Worm (Caenorhabditis elegans) whole organism, mixed stage, embryonic: ENCODE results near the gene bath-47.

Experiments
- blmp-1 ChIP-seq: fragments of 150-350 bp; optimal IDR thresholded peaks from 2 replicates; lab custom pipeline; 2014; ENCODE audit warnings: missing biosample characterization, missing genetic modification characterization
- elt-1 ChIP-seq: sonication (generic microtip); optimal IDR thresholded peaks from 2 replicates; lab custom pipeline; 2017; ENCODE audit warnings: missing genetic modification characterization, mild to moderate bottlenecking, missing compliant biosample characterization, antibody characterized with exemption, moderate library complexity, borderline replicate concordance; ENCODE audit not compliant: insufficient read depth

DNA sequence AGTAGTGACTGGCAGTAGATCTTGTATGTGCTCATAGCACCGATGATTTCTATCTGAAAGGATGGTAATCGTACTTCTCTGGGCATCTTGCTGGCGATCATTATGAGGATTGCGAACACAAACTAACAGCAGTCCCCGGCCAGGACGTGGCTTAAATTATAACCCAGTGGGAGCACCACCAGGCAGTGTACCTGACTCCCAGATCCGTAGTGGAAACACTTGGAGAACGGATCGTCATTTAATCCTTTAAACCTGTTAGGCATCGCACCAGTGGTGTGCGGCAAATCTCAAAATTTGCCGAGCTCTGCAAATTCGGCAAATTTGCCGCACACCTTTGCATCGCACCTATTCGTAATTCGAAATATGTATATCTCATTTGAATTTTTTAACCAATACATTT is 34.0 kb upstream of the bath-47 start, which contains the start of gene K05F6.8:
- TF ChIP-seq elt-1 (tag; lab: Kevin White, UChicago) (no peak), blmp-1 (tag; lab: Kevin White, UChicago) (no peak)
